Worm (Caenorhabditis elegans) whole organism, L3 larva: ENCODE results near the gene clec-3.

Experiments
- egl-27 ChIP-seq: sonication (generic microtip); optimal IDR thresholded peaks from 4 replicates; lab custom pipeline; 2017; ENCODE audit warnings: missing biosample characterization, missing genetic modification reagents, missing genetic modification characterization
- fkh-10 ChIP-seq: sonication (generic microtip); optimal IDR thresholded peaks from 2 replicates; lab custom pipeline; 2017; ENCODE audit warnings: missing biosample characterization, missing genetic modification reagents, missing genetic modification characterization
- lsy-12 ChIP-seq: sonication (generic microtip); optimal IDR thresholded peaks from 2 replicates; lab custom pipeline; 2016; ENCODE audit warnings: mild to moderate bottlenecking, missing genetic modification characterization, missing compliant biosample characterization
- mml-1 ChIP-seq: fragments of 150-350 bp; sonication (generic microtip); optimal IDR thresholded peaks from 3 replicates; lab custom pipeline; 2014; ENCODE audit warnings: missing biosample characterization, missing genetic modification characterization
- nfya-1 ChIP-seq: sonication (generic microtip); optimal IDR thresholded peaks from 2 replicates; lab custom pipeline; 2017; ENCODE audit warnings: missing genetic modification characterization, mild to moderate bottlenecking, missing compliant biosample characterization, antibody characterized with exemption, moderate library complexity; ENCODE audit not compliant: insufficient read depth
- nhr-11 ChIP-seq: fragments of 150-350 bp; optimal IDR thresholded peaks from 2 replicates; lab custom pipeline; 2014; ENCODE audit warnings: missing biosample characterization, missing genetic modification characterization
- nhr-12 ChIP-seq: fragments of 150-350 bp; optimal IDR thresholded peaks from 2 replicates; lab custom pipeline; 2014; ENCODE audit warnings: missing biosample characterization, missing genetic modification characterization
- nhr-237 ChIP-seq: fragments of 150-350 bp; optimal IDR thresholded peaks from 2 replicates; lab custom pipeline; 2014; ENCODE audit warnings: missing biosample characterization, missing genetic modification characterization
- nhr-28 ChIP-seq: fragments of 150-350 bp; optimal IDR thresholded peaks from 2 replicates; lab custom pipeline; 2014; ENCODE audit warnings: missing biosample characterization, missing genetic modification characterization
- nhr-43 ChIP-seq: sonication (generic microtip); optimal IDR thresholded peaks from 2 replicates; lab custom pipeline; 2016; ENCODE audit warnings: mild to moderate bottlenecking, missing genetic modification characterization, missing compliant biosample characterization; ENCODE audit not compliant: poor library complexity, severe bottlenecking
- skn-1 ChIP-seq: fragments of 150-350 bp; optimal IDR thresholded peaks from 2 replicates; lab custom pipeline; 2014; ENCODE audit warnings: missing biosample characterization, missing genetic modification characterization
- tbx-2 ChIP-seq: sonication (generic microtip); optimal IDR thresholded peaks from 2 replicates; lab custom pipeline; 2016; ENCODE audit warnings: mild to moderate bottlenecking, missing genetic modification characterization, missing compliant biosample characterization
- unc-39 ChIP-seq: sonication (generic microtip); optimal IDR thresholded peaks from 4 replicates; lab custom pipeline; 2017; ENCODE audit warnings: missing biosample characterization, missing genetic modification characterization
- unc-62 ChIP-seq: fragments of 150-350 bp; sonication (generic microtip); optimal IDR thresholded peaks from 4 replicates; lab custom pipeline; 2014; ENCODE audit warnings: missing biosample characterization, missing genetic modification reagents, missing genetic modification characterization

DNA sequence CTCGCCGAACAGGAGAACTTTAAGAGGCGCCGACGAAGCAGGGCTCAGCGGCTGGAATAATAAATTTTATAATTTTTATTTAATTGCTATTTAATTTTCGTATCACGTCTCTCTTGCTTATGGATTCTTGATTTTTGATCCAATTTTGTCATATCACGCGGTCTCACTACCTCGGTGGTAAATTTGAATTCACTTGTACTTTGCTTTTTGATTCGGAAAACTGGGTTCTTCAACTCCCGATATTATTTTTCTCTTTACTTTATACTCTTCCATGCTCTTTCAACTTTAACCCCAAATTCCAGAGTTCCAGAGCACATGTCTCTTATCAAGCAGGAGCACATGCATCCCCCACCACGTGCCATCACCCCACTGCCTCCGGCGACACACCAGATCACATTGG is 16.0 kb downstream of the clec-3 start, which contains the start of gene lido-11:
- TF ChIP-seq fkh-10 (GFP tag; lab: Kevin White, UChicago), result no peak
- no peak for TF ChIP-seq skn-1 (tag; lab: Kevin White, UChicago)
- no peak for TF ChIP-seq unc-39 (tag; lab: Kevin White, UChicago)
- no peak for TF ChIP-seq mml-1 (tag; lab: Kevin White, UChicago)
- TF ChIP-seq nhr-28 (tag; lab: Kevin White, UChicago), result no peak
- no peak for TF ChIP-seq nhr-237 (tag; lab: Kevin White, UChicago)
- no peak for TF ChIP-seq tbx-2 (tag; lab: Kevin White, UChicago)
- TF ChIP-seq lsy-12 (tag; lab: Kevin White, UChicago), result no peak
- TF ChIP-seq nhr-12 (tag; lab: Kevin White, UChicago), result no peak
- TF ChIP-seq unc-62 (GFP tag; lab: Kevin White, UChicago), result no peak
- no peak for TF ChIP-seq nhr-11 (tag; lab: Kevin White, UChicago)
- TF ChIP-seq nhr-43 (tag; lab: Kevin White, UChicago), result no peak
- no peak for TF ChIP-seq nfya-1 (tag; lab: Kevin White, UChicago)
- TF ChIP-seq egl-27 (tag; lab: Kevin White, UChicago), result no peak
